Worm (Caenorhabditis elegans): ENCODE results near the gene eef-1B.2.

ce11 chrIV:15046162-15046561, 9.0 kb downstream of the eef-1B.2 start:
- TF ChIP-seq lin-11 (tag; optimal IDR thresholded peaks at IDR 0.05) (no peak), sdc-2 (tag; optimal IDR thresholded peaks at IDR 0.05) (no peak), ceh-31 (tag; optimal IDR thresholded peaks at IDR 0.05) (no peak), gmeb-2 (tag; optimal IDR thresholded peaks at IDR 0.05) (no peak), hlh-6 (tag; optimal IDR thresholded peaks at IDR 0.05) (no peak), nhr-11 (tag; optimal IDR thresholded peaks at IDR 0.05) (no peak), T23F11.4 (GFP tag; optimal IDR thresholded peaks at IDR 0.05) (no peak), pros-1 (tag; optimal IDR thresholded peaks at IDR 0.05) (no peak), fkh-10 (GFP tag; optimal IDR thresholded peaks at IDR 0.05) (no peak), ama-1 (optimal IDR thresholded peaks at IDR 0.05) (no peak), sox-4 (tag; optimal IDR thresholded peaks at IDR 0.05) (no peak), nfya-1 (tag; optimal IDR thresholded peaks at IDR 0.05) (no peak)
